Worm (Caenorhabditis elegans): ENCODE data around the gene irld-42.

DNA sequence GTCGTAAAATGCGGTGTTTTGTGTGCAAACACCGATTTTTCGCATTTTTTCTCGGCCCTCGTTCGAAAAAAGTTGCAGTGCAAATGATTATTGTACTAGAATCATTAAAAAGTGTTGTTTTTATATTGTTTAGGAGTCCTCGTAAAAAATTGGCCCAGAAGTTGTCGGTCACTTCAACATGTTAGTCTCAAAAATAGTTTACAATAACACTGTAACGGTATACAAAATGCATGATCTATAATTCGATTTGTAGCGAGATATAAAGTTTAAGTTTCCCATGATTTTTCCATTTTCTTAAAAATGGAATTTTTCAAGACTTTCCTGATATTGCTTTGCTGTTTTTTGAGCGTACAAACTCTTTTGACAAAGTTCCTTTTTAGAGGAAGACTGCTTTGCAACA is 1.4 kb upstream of the irld-42 start, which contains the start of gene K04F1.8:
- no peak for TF ChIP-seq cog-1 (tag; optimal IDR thresholded peaks at IDR 0.05)
- TF ChIP-seq tab-1 (GFP tag; IDR thresholded peaks at IDR 0.05) = no peak
